Worm (Caenorhabditis elegans) whole organism, late embryonic: ENCODE results near the gene C03F11.2.

Experiments
- ama-1 ChIP-seq: fragments of 150-350 bp; optimal IDR thresholded peaks from 2 replicates; lab custom pipeline; 2014
- ceh-9 ChIP-seq: sonication (generic microtip); optimal IDR thresholded peaks from 2 replicates; lab custom pipeline; 2016; ENCODE audit warnings: mild to moderate bottlenecking, missing genetic modification characterization, inconsistent platforms, missing compliant biosample characterization
- hlh-30 ChIP-seq: sonication (generic microtip); optimal IDR thresholded peaks from 2 replicates; lab custom pipeline; 2017; ENCODE audit warnings: antibody characterized with exemption, missing genetic modification characterization, missing compliant biosample characterization; ENCODE audit not compliant: insufficient read depth
- nfya-1 ChIP-seq: sonication (generic microtip); optimal IDR thresholded peaks from 2 replicates; lab custom pipeline; 2017; ENCODE audit warnings: missing genetic modification characterization, mild to moderate bottlenecking, missing compliant biosample characterization, antibody characterized with exemption, moderate library complexity
- sdc-2 ChIP-seq: sonication (generic microtip); optimal IDR thresholded peaks from 2 replicates; lab custom pipeline; 2016; ENCODE audit warnings: missing genotype, missing genetic modification characterization, missing compliant biosample characterization
- sox-4 ChIP-seq: sonication (generic microtip); optimal IDR thresholded peaks from 2 replicates; lab custom pipeline; 2017; ENCODE audit warnings: mild to moderate bottlenecking, missing genetic modification characterization, inconsistent platforms, missing compliant biosample characterization
- ztf-16 ChIP-seq: sonication (generic microtip); optimal IDR thresholded peaks from 2 replicates; lab custom pipeline; 2017; ENCODE audit warnings: missing genetic modification characterization, missing compliant biosample characterization

ce11 chrX:5406345-5406744, 9.1 kb upstream of the C03F11.2 start, which contains the start of gene C03F11.4:
- TF ChIP-seq nfya-1 (tag; lab: Kevin White, UChicago) (no peak), ama-1 (lab: Kevin White, UChicago) (no peak), ztf-16 (tag; lab: Kevin White, UChicago) (no peak), sox-4 (no peak), sdc-2 (tag; lab: Kevin White, UChicago) (no peak), ceh-9 (tag; lab: Kevin White, UChicago) (no peak), hlh-30 (no peak)
